Fruit fly (Drosophila melanogaster) whole organism, embryonic: ENCODE measurements around the gene ClC-c.

Experiments
- ATbp ChIP-seq: fragments of 200-800 bp; sonication (Bioruptor generic); optimal IDR thresholded peaks from 2 replicates; lab custom pipeline; 2017; ENCODE audit warnings: missing biosample characterization, mild to moderate bottlenecking, missing genetic modification characterization, missing genetic modification reagents
- B-H1 ChIP-seq: fragments of 200-800 bp; sonication (Bioruptor generic); IDR thresholded peaks from 3 replicates; pipeline ENCODE4 v1.3.6; 2022; ENCODE audit warnings: missing biosample characterization, missing genetic modification characterization
- CG10979 ChIP-seq: fragments of 200-800 bp; sonication (Bioruptor generic); optimal IDR thresholded peaks from 2 replicates; lab custom pipeline; 2018; ENCODE audit warnings: missing biosample characterization, mild to moderate bottlenecking, missing genetic modification characterization, moderate library complexity
- CG12219 ChIP-seq: fragments of 200-800 bp; sonication (Bioruptor generic); optimal IDR thresholded peaks from 3 replicates; lab custom pipeline; 2018; ENCODE audit warnings: missing biosample characterization, mild to moderate bottlenecking, missing genetic modification characterization
- CG13287 ChIP-seq: fragments of 200-800 bp; sonication (Bioruptor generic); IDR thresholded peaks from 2 replicates; pipeline ENCODE4 v1.3.6; 2022; ENCODE audit warnings: missing biosample characterization, missing genetic modification characterization; ENCODE audit not compliant: partially characterized antibody
- CG15696 ChIP-seq: fragments of 200-800 bp; sonication (Bioruptor generic); optimal IDR thresholded peaks from 2 replicates; lab custom pipeline; 2019; ENCODE audit warnings: missing biosample characterization, mild to moderate bottlenecking, missing genetic modification characterization, moderate library complexity
- CG2678 ChIP-seq: fragments of 200-800 bp; sonication (Bioruptor generic); optimal IDR thresholded peaks from 3 replicates; lab custom pipeline; 2019; ENCODE audit warnings: missing biosample characterization, mild to moderate bottlenecking, missing genetic modification characterization, moderate library complexity
- CG31365 ChIP-seq: fragments of 200-800 bp; sonication (Bioruptor generic); optimal IDR thresholded peaks from 2 replicates; lab custom pipeline; 2018; ENCODE audit warnings: missing biosample characterization, mild to moderate bottlenecking, missing genetic modification characterization
- CG31388 ChIP-seq: fragments of 200-800 bp; sonication (Bioruptor generic); optimal IDR thresholded peaks from 2 replicates; lab custom pipeline; 2016; ENCODE audit warnings: missing biosample characterization, missing genetic modification characterization
- CG5245 ChIP-seq: fragments of 200-800 bp; sonication (Bioruptor generic); optimal IDR thresholded peaks from 3 replicates; lab custom pipeline; 2016; ENCODE audit warnings: missing biosample characterization, missing genetic modification characterization
- CG6683 ChIP-seq: fragments of 200-800 bp; sonication (Bioruptor generic); optimal IDR thresholded peaks from 2 replicates; lab custom pipeline; 2017; ENCODE audit warnings: missing biosample characterization, mild to moderate bottlenecking, missing genetic modification characterization, missing genetic modification reagents
- CG7372 ChIP-seq: fragments of 200-800 bp; sonication (Bioruptor generic); IDR thresholded peaks from 2 replicates; pipeline ENCODE4 v1.3.6; 2022; ENCODE audit warnings: missing biosample characterization, missing genetic modification characterization
- CG7928 ChIP-seq: fragments of 200-800 bp; sonication (Bioruptor generic); optimal IDR thresholded peaks from 2 replicates; lab custom pipeline; 2017; ENCODE audit warnings: missing biosample characterization, mild to moderate bottlenecking, missing genetic modification characterization
- CG8089 ChIP-seq: fragments of 200-800 bp; sonication (Bioruptor generic); optimal IDR thresholded peaks from 3 replicates; lab custom pipeline; 2016; ENCODE audit warnings: missing biosample characterization, missing genetic modification characterization
- CG8924 ChIP-seq: fragments of 200-800 bp; optimal IDR thresholded peaks from 3 replicates; lab custom pipeline; 2019; ENCODE audit warnings: missing biosample characterization, mild to moderate bottlenecking, missing genetic modification characterization, moderate library complexity
- CG9817 ChIP-seq: fragments of 200-800 bp; sonication (Bioruptor generic); optimal IDR thresholded peaks from 2 replicates; lab custom pipeline; 2018; ENCODE audit warnings: missing biosample characterization, mild to moderate bottlenecking, missing genetic modification characterization, moderate library complexity
- Dll ChIP-seq: fragments of 200-800 bp; sonication (Bioruptor generic); IDR thresholded peaks from 4 replicates; pipeline ENCODE4 v1.3.6; 2022; ENCODE audit warnings: missing biosample characterization, missing genetic modification characterization; ENCODE audit not compliant: partially characterized antibody
- Dref ChIP-seq: fragments of 200-800 bp; sonication (Bioruptor generic); IDR thresholded peaks from 2 replicates; pipeline ENCODE4 v1.3.6; 2022; ENCODE audit warnings: missing biosample characterization, missing genetic modification characterization
- Drgx ChIP-seq: fragments of 200-800 bp; sonication (Bioruptor generic); IDR thresholded peaks from 2 replicates; pipeline ENCODE4 v1.3.6; 2022; ENCODE audit warnings: missing biosample characterization, missing genetic modification characterization
- Fer3 ChIP-seq: fragments of 200-800 bp; sonication (Bioruptor generic); optimal IDR thresholded peaks from 2 replicates; lab custom pipeline; 2018; ENCODE audit warnings: missing biosample characterization, mild to moderate bottlenecking, missing genetic modification characterization, moderate library complexity
- Hr39 ChIP-seq: fragments of >200 bp; optimal IDR thresholded peaks from 2 replicates; lab custom pipeline; 2017
- Hr78 ChIP-seq, 2 experiments: fragments of 200-800 bp in 1 of 2; fragments of >200 bp in 1 of 2; sonication (Bioruptor generic) in 1 of 2; optimal IDR thresholded peaks; 2 replicates each; lab custom pipeline; 2017 to 2019; ENCODE audit warnings: missing biosample characterization in 2 of 2, missing genetic modification characterization in 2 of 2, mild to moderate bottlenecking in 1 of 2, moderate library complexity in 1 of 2
- Lhr ChIP-seq: fragments of 200-800 bp; sonication (Bioruptor generic); optimal IDR thresholded peaks from 3 replicates; lab custom pipeline; 2017; ENCODE audit warnings: mild to moderate bottlenecking, missing biosample characterization, missing genetic modification reagents, missing genetic modification characterization
- Mrtf ChIP-seq: fragments of 200-800 bp; sonication (Bioruptor generic); IDR thresholded peaks from 3 replicates; pipeline ENCODE4 v1.3.6; 2022; ENCODE audit warnings: missing biosample characterization, missing genetic modification characterization
- Opbp ChIP-seq: fragments of 200-800 bp; sonication (Bioruptor generic); IDR thresholded peaks from 3 replicates; pipeline ENCODE4 v1.3.6; 2022; ENCODE audit warnings: missing biosample characterization, missing genetic modification characterization; ENCODE audit not compliant: partially characterized antibody
- Pdp1 ChIP-seq, 2 experiments: fragments of 200-800 bp; sonication (Bioruptor generic); optimal IDR thresholded peaks; 3 replicates each; lab custom pipeline; 2016; ENCODE audit warnings: missing biosample characterization in 2 of 2, missing genetic modification characterization in 2 of 2, mild to moderate bottlenecking in 1 of 2, moderate library complexity in 1 of 2
- Ravus ChIP-seq: fragments of 200-800 bp; sonication (Bioruptor generic); IDR thresholded peaks from 2 replicates; pipeline ENCODE4 v1.3.6; 2022; ENCODE audit warnings: missing biosample characterization, missing genetic modification characterization
- Scr ChIP-seq: fragments of 200-800 bp; sonication (Bioruptor generic); IDR thresholded peaks from 2 replicates; pipeline ENCODE4 v1.3.6; 2022; ENCODE audit warnings: missing biosample characterization, missing genetic modification characterization; ENCODE audit not compliant: partially characterized antibody
- Six4 ChIP-seq: fragments of 200-800 bp; sonication (Bioruptor generic); optimal IDR thresholded peaks from 2 replicates; lab custom pipeline; 2016; ENCODE audit warnings: missing biosample characterization, missing genetic modification characterization
- Sry-δ ChIP-seq: fragments of 200-800 bp; sonication (Bioruptor generic); optimal IDR thresholded peaks from 2 replicates; lab custom pipeline; 2016; ENCODE audit warnings: missing biosample characterization, missing genetic modification characterization
- Taf1 ChIP-seq: fragments of 200-800 bp; sonication (Bioruptor generic); IDR thresholded peaks from 2 replicates; pipeline ENCODE4 v1.3.6; 2022; ENCODE audit warnings: missing biosample characterization, missing genetic modification characterization
- ac ChIP-seq: fragments of 200-800 bp; sonication (Bioruptor generic); optimal IDR thresholded peaks from 3 replicates; lab custom pipeline; 2017; ENCODE audit warnings: missing biosample characterization, mild to moderate bottlenecking, missing genetic modification characterization
- ara ChIP-seq: fragments of 200-800 bp; sonication (Bioruptor generic); IDR thresholded peaks from 2 replicates; pipeline ENCODE4 v1.3.6; 2022; ENCODE audit warnings: missing biosample characterization, missing genetic modification characterization
- ash1 ChIP-seq: fragments of 200-800 bp; sonication (Bioruptor generic); optimal IDR thresholded peaks from 2 replicates; lab custom pipeline; 2018; ENCODE audit warnings: missing biosample characterization, mild to moderate bottlenecking, missing genetic modification characterization
- bab2 ChIP-seq: fragments of 200-800 bp; sonication (Bioruptor generic); optimal IDR thresholded peaks from 2 replicates; lab custom pipeline; 2016; ENCODE audit warnings: missing biosample characterization, missing genetic modification characterization
- croc ChIP-seq: fragments of 200-800 bp; sonication (Bioruptor generic); conservative IDR thresholded peaks from 3 replicates; pipeline ENCODE4 v1.3.6; 2022; ENCODE audit warnings: missing biosample characterization, missing genetic modification characterization
- dmrt11E ChIP-seq: fragments of 200-800 bp; sonication (Bioruptor generic); optimal IDR thresholded peaks from 3 replicates; lab custom pipeline; 2018; ENCODE audit warnings: missing biosample characterization, mild to moderate bottlenecking, missing genetic modification characterization, moderate library complexity
- fd64A ChIP-seq: fragments of 200-800 bp; sonication (Bioruptor generic); optimal IDR thresholded peaks from 3 replicates; lab custom pipeline; 2018; ENCODE audit warnings: missing biosample characterization, mild to moderate bottlenecking, missing genetic modification characterization
- fd96Cb ChIP-seq: fragments of 200-800 bp; sonication (Bioruptor generic); optimal IDR thresholded peaks from 2 replicates; lab custom pipeline; 2018; ENCODE audit warnings: missing biosample characterization, mild to moderate bottlenecking, missing genetic modification characterization, moderate library complexity
- gce ChIP-seq: fragments of 200-800 bp; sonication (Bioruptor generic); IDR thresholded peaks from 3 replicates; pipeline ENCODE4 v1.3.6; 2022; ENCODE audit warnings: missing biosample characterization, missing genetic modification characterization
- nerfin-2 ChIP-seq: fragments of 200-800 bp; sonication (Bioruptor generic); IDR thresholded peaks from 2 replicates; pipeline ENCODE4 v1.3.6; 2022; ENCODE audit warnings: missing biosample characterization, missing genetic modification characterization; ENCODE audit not compliant: partially characterized antibody
- nmo ChIP-seq: fragments of 200-800 bp; sonication (Bioruptor generic); optimal IDR thresholded peaks from 2 replicates; lab custom pipeline; 2018; ENCODE audit warnings: missing biosample characterization, mild to moderate bottlenecking, missing genetic modification characterization, moderate library complexity
- onecut ChIP-seq: fragments of 200-800 bp; sonication (Bioruptor generic); IDR thresholded peaks from 2 replicates; pipeline ENCODE4 v1.3.6; 2022; ENCODE audit warnings: missing biosample characterization, missing genetic modification characterization
- otp ChIP-seq: fragments of 200-800 bp; sonication (Bioruptor generic); IDR thresholded peaks from 3 replicates; pipeline ENCODE4, ENCODE4 v1.3.6; 2022; ENCODE audit warnings: missing biosample characterization, missing genetic modification characterization
- pros ChIP-seq: fragments of 200-800 bp; sonication (Bioruptor generic); optimal IDR thresholded peaks from 3 replicates; lab custom pipeline; 2019; ENCODE audit warnings: missing biosample characterization, mild to moderate bottlenecking, missing genetic modification characterization, moderate library complexity
- ranshi ChIP-seq: fragments of 200-800 bp; sonication (Bioruptor generic); IDR thresholded peaks from 2 replicates; pipeline ENCODE4 v1.3.6; 2022; ENCODE audit warnings: missing biosample characterization, missing genetic modification characterization
- salm ChIP-seq: fragments of 200-800 bp; sonication (Bioruptor generic); optimal IDR thresholded peaks from 2 replicates; lab custom pipeline; 2018; ENCODE audit warnings: missing biosample characterization, mild to moderate bottlenecking, missing genetic modification characterization
- scrt ChIP-seq: fragments of 200-800 bp; sonication (Bioruptor generic); optimal IDR thresholded peaks from 2 replicates; lab custom pipeline; 2018; ENCODE audit warnings: missing biosample characterization, mild to moderate bottlenecking, missing genetic modification characterization, moderate library complexity
- sqz ChIP-seq: fragments of 200-800 bp; sonication (Bioruptor generic); optimal IDR thresholded peaks from 3 replicates; lab custom pipeline; 2018; ENCODE audit warnings: missing biosample characterization, mild to moderate bottlenecking, missing genetic modification characterization
- usp ChIP-seq: fragments of >200 bp; optimal IDR thresholded peaks from 2 replicates; lab custom pipeline; 2017; ENCODE audit warnings: missing biosample characterization, missing genetic modification characterization

ClC-c gene

dm6 chr3L:16112069-16112820 is 22.0 kb downstream of the ClC-c start, which contains the start of gene Zn72D (continued):
- TF ChIP-seq CG5245 (GFP tag; lab: Kevin White, UChicago) (no peak), Ravus (GFP tag; lab: Robert Waterston, UW) (no peak), Hr39 (no peak), Mrtf (GFP tag; lab: Robert Waterston, UW) (no peak), nerfin-2 (GFP tag; lab: Robert Waterston, UW) (no peak), Dref (GFP tag; lab: Robert Waterston, UW) (peak; percentile 49), CG8089 (GFP tag; lab: Kevin White, UChicago) (no peak), Taf1 (GFP tag; lab: Robert Waterston, UW) (no peak), CG7372 (GFP tag; lab: Robert Waterston, UW) (no peak), usp (GFP tag; lab: Kevin White, UChicago) (no peak), ara (GFP tag; lab: Robert Waterston, UW) (no peak), CG9817 (tag; lab: Kevin White, UChicago) (no peak), scrt (GFP tag; lab: Kevin White, UChicago) (no peak), bab2 (GFP tag; lab: Kevin White, UChicago) (no peak), sqz (GFP tag; lab: Kevin White, UChicago) (no peak), fd64A (GFP tag; lab: Kevin White, UChicago) (no peak), Sry-δ (peak; percentile 72), onecut (GFP tag; lab: Robert Waterston, UW) (peak; percentile 99), B-H1 (GFP tag; lab: Robert Waterston, UW) (no peak), ranshi (no peak), Drgx (GFP tag; lab: Robert Waterston, UW) (no peak), croc (GFP tag; lab: Robert Waterston, UW) (no peak), CG31365 (tag; lab: Kevin White, UChicago) (no peak), ac (GFP tag; lab: Kevin White, UChicago) (no peak), CG31388 (GFP tag; lab: Kevin White, UChicago) (no peak), pros (GFP tag; lab: Kevin White, UChicago) (no peak), CG10979 (no peak), Fer3 (tag; lab: Kevin White, UChicago) (no peak), CG2678 (tag; lab: Kevin White, UChicago) (no peak), Lhr (peak; percentile 6), ash1 (GFP tag; lab: Kevin White, UChicago) (no peak), CG12219 (GFP tag; lab: Kevin White, UChicago) (no peak), dmrt11E (no peak), CG13287 (GFP tag; lab: Robert Waterston, UW) (peak; percentile 46), Pdp1 (GFP tag; optimal IDR thresholded peaks at IDR 0.05; lab: Kevin White, UChicago) (no peak), CG15696 (tag; lab: Kevin White, UChicago) (no peak), Dll (GFP tag; lab: Robert Waterston, UW) (peak; percentile 45; the same call in 1 of the 4 replicates), gce (GFP tag; lab: Robert Waterston, UW) (no peak), fd96Cb (no peak), Six4 (GFP tag; lab: Kevin White, UChicago) (no peak), CG6683 (GFP tag; lab: Kevin White, UChicago) (no peak), nmo (GFP tag; lab: Kevin White, UChicago) (no peak), CG7928 (GFP tag; lab: Kevin White, UChicago) (no peak), salm (tag; lab: Kevin White, UChicago) (no peak), ATbp (GFP tag; lab: Kevin White, UChicago) (no peak), Hr78 (GFP tag; optimal IDR thresholded peaks at IDR 0.05; lab: Kevin White, UChicago) (no peak), CG8924 (no peak), otp (GFP tag; lab: Robert Waterston, UW) (no peak), Scr (peak; percentile 58), Opbp (peak; percentile 6; the same call in 2 of the 3 replicates)
